Fruit fly (Drosophila melanogaster) whole organism, embryonic: Measurements from ENCODE around the gene Scm.
A peak's percentile ranks its signal among the peaks of the same experiment; 100 is the strongest.

Experiments
- BtbVII ChIP-seq: fragments of 200-800 bp; sonication (Bioruptor generic); optimal IDR thresholded peaks from 3 replicates; lab custom pipeline; 2017; ENCODE audit warnings: missing biosample characterization, mild to moderate bottlenecking, missing genetic modification characterization
- CG11398 ChIP-seq: fragments of 200-800 bp; sonication (Bioruptor generic); optimal IDR thresholded peaks from 2 replicates; lab custom pipeline; 2016; ENCODE audit warnings: missing biosample characterization, missing genetic modification characterization
- CG11504 ChIP-seq: fragments of 200-800 bp; sonication (Bioruptor generic); optimal IDR thresholded peaks from 3 replicates; lab custom pipeline; 2019; ENCODE audit warnings: missing biosample characterization, mild to moderate bottlenecking, missing genetic modification characterization, moderate library complexity
- CG12155 ChIP-seq: fragments of 200-800 bp; sonication (Bioruptor generic); optimal IDR thresholded peaks from 3 replicates; lab custom pipeline; 2016; ENCODE audit warnings: missing biosample characterization, missing genetic modification characterization
- CG1529 ChIP-seq: fragments of 200-800 bp; sonication (Bioruptor generic); optimal IDR thresholded peaks from 3 replicates; lab custom pipeline; 2018; ENCODE audit warnings: missing biosample characterization, missing genetic modification characterization
- CG17186 ChIP-seq: fragments of 200-800 bp; sonication (Bioruptor generic); optimal IDR thresholded peaks from 3 replicates; lab custom pipeline; 2017; ENCODE audit warnings: missing biosample characterization, missing genetic modification reagents, missing genetic modification characterization
- CG17361 ChIP-seq: fragments of 200-800 bp; sonication (Bioruptor generic); IDR thresholded peaks from 3 replicates; pipeline ENCODE4 v1.3.6; 2022; ENCODE audit warnings: missing biosample characterization, missing genetic modification characterization
- CG17568 ChIP-seq: fragments of 200-800 bp; sonication (Bioruptor generic); optimal IDR thresholded peaks from 2 replicates; lab custom pipeline; 2018; ENCODE audit warnings: missing biosample characterization, mild to moderate bottlenecking, missing genetic modification characterization, moderate library complexity
- CG1832 ChIP-seq: fragments of 200-800 bp; sonication (Bioruptor generic); optimal IDR thresholded peaks from 2 replicates; lab custom pipeline; 2017; ENCODE audit warnings: missing biosample characterization, mild to moderate bottlenecking, missing genetic modification characterization, inconsistent platforms
- CG18599 ChIP-seq: fragments of 200-800 bp; sonication (Bioruptor generic); optimal IDR thresholded peaks from 3 replicates; lab custom pipeline; 2017; ENCODE audit warnings: missing biosample characterization, missing genetic modification characterization, mild to moderate bottlenecking, moderate library complexity, missing genetic modification reagents
- CG3281 ChIP-seq: fragments of 200-800 bp; sonication (Bioruptor generic); optimal IDR thresholded peaks from 3 replicates; lab custom pipeline; 2017; ENCODE audit warnings: missing biosample characterization, mild to moderate bottlenecking, missing genetic modification characterization
- CG34224 ChIP-seq: fragments of 200-800 bp; sonication (Bioruptor generic); IDR thresholded peaks from 3 replicates; pipeline ENCODE4 v1.3.6; 2022; ENCODE audit warnings: missing biosample characterization, missing genetic modification characterization; ENCODE audit not compliant: partially characterized antibody
- CG4282 ChIP-seq: fragments of 200-800 bp; sonication (Bioruptor generic); optimal IDR thresholded peaks from 2 replicates; lab custom pipeline; 2016; ENCODE audit warnings: missing biosample characterization, missing genetic modification characterization
- CG6254 ChIP-seq: fragments of 200-800 bp; sonication (Bioruptor generic); optimal IDR thresholded peaks from 3 replicates; lab custom pipeline; 2017; ENCODE audit warnings: mild to moderate bottlenecking, missing biosample characterization, missing genetic modification reagents, missing genetic modification characterization
- CG6654 ChIP-seq: fragments of 200-800 bp; sonication (Bioruptor generic); optimal IDR thresholded peaks from 2 replicates; lab custom pipeline; 2017; ENCODE audit warnings: missing biosample characterization, mild to moderate bottlenecking, missing genetic modification characterization
- CG8478 ChIP-seq: fragments of >200 bp; optimal IDR thresholded peaks from 2 replicates; lab custom pipeline; 2018
- CG9215 ChIP-seq: fragments of 200-800 bp; sonication (Bioruptor generic); IDR thresholded peaks from 2 replicates; pipeline ENCODE4 v1.3.6; 2022; ENCODE audit warnings: missing biosample characterization, missing genetic modification characterization
- CkIIα-i1 ChIP-seq: fragments of 200-800 bp; sonication (Bioruptor generic); IDR thresholded peaks from 2 replicates; pipeline ENCODE4 v1.3.6; 2022; ENCODE audit warnings: missing biosample characterization, missing genetic modification characterization
- D19A ChIP-seq: fragments of 200-800 bp; optimal IDR thresholded peaks from 3 replicates; lab custom pipeline; 2019; ENCODE audit warnings: missing biosample characterization, mild to moderate bottlenecking, missing genetic modification characterization, moderate library complexity
- E2f2 ChIP-seq: fragments of 200-800 bp; sonication (Bioruptor generic); IDR thresholded peaks from 2 replicates; pipeline ENCODE4 v1.3.6; 2022; ENCODE audit warnings: missing biosample characterization, missing genetic modification characterization
- ERR ChIP-seq: fragments of 200-800 bp; sonication (Bioruptor generic); optimal IDR thresholded peaks from 2 replicates; lab custom pipeline; 2016; ENCODE audit warnings: missing biosample characterization, missing genetic modification characterization
- Ets65A ChIP-seq: fragments of 200-800 bp; sonication (Bioruptor generic); peaks from one replicate; lab custom pipeline; 2016; ENCODE audit warnings: missing biosample characterization, missing genetic modification characterization
- GATAe ChIP-seq: fragments of 200-800 bp; sonication (Bioruptor generic); conservative IDR thresholded peaks from 2 replicates; pipeline ENCODE4 v1.3.6; 2022; ENCODE audit warnings: missing biosample characterization, missing genetic modification characterization
- H2.0 ChIP-seq: fragments of 200-800 bp; sonication (Bioruptor generic); IDR thresholded peaks from 2 replicates; pipeline ENCODE4 v1.3.6; 2022; ENCODE audit warnings: missing biosample characterization, missing genetic modification characterization
- HLH4C ChIP-seq: fragments of 200-800 bp; sonication (Bioruptor generic); IDR thresholded peaks from 3 replicates; pipeline ENCODE4 v1.3.6; 2022; ENCODE audit warnings: missing biosample characterization, missing genetic modification characterization; ENCODE audit not compliant: partially characterized antibody
- Hmr ChIP-seq: fragments of 200-800 bp; sonication (Bioruptor generic); optimal IDR thresholded peaks from 3 replicates; lab custom pipeline; 2017; ENCODE audit warnings: mild to moderate bottlenecking, missing biosample characterization, missing genetic modification reagents, missing genetic modification characterization
- Kr ChIP-seq: fragments of 200-800 bp; sonication (Bioruptor generic); optimal IDR thresholded peaks from 2 replicates; lab custom pipeline; 2017; ENCODE audit warnings: missing biosample characterization, mild to moderate bottlenecking, missing genetic modification characterization
- Lhr ChIP-seq: fragments of 200-800 bp; sonication (Bioruptor generic); optimal IDR thresholded peaks from 3 replicates; lab custom pipeline; 2017; ENCODE audit warnings: mild to moderate bottlenecking, missing biosample characterization, missing genetic modification reagents, missing genetic modification characterization
- NfI ChIP-seq: fragments of 200-800 bp; sonication (Bioruptor generic); optimal IDR thresholded peaks from 3 replicates; lab custom pipeline; 2018; ENCODE audit warnings: missing biosample characterization, mild to moderate bottlenecking, missing genetic modification characterization, moderate library complexity
- Pdp1 ChIP-seq, 2 experiments: fragments of 200-800 bp; sonication (Bioruptor generic); optimal IDR thresholded peaks; 3 replicates each; lab custom pipeline; 2016; ENCODE audit warnings: missing biosample characterization in 2 of 2, missing genetic modification characterization in 2 of 2, mild to moderate bottlenecking in 1 of 2, moderate library complexity in 1 of 2
- Ptx1 ChIP-seq: fragments of 200-800 bp; sonication (Bioruptor generic); IDR thresholded peaks from 2 replicates; pipeline ENCODE4 v1.3.6; 2022; ENCODE audit warnings: missing biosample characterization, missing genetic modification characterization
- Sox100B ChIP-seq: fragments of 200-800 bp; sonication (Bioruptor generic); optimal IDR thresholded peaks from 3 replicates; lab custom pipeline; 2018; ENCODE audit warnings: missing biosample characterization, mild to moderate bottlenecking, missing genetic modification characterization
- br ChIP-seq: fragments of >200 bp; optimal IDR thresholded peaks from 2 replicates; lab custom pipeline; 2017
- dpn ChIP-seq, 2 experiments: fragments of 200-800 bp; sonication (Bioruptor generic); optimal IDR thresholded peaks; 3 replicates each; lab custom pipeline; 2016; ENCODE audit warnings: missing biosample characterization in 2 of 2, missing genetic modification characterization in 2 of 2
- dysf ChIP-seq: fragments of 200-800 bp; sonication (Bioruptor generic); IDR thresholded peaks from 3 replicates; pipeline ENCODE4 v1.3.6; 2022; ENCODE audit warnings: missing biosample characterization, missing genetic modification characterization
- esg ChIP-seq: fragments of 200-800 bp; sonication (Bioruptor generic); conservative IDR thresholded peaks from 2 replicates; pipeline ENCODE4 v1.3.6; 2022; ENCODE audit warnings: missing biosample characterization, missing genetic modification characterization
- ftz-f1 ChIP-seq: fragments of 200-800 bp; sonication (Bioruptor generic); optimal IDR thresholded peaks from 2 replicates; lab custom pipeline; 2016; ENCODE audit warnings: missing biosample characterization, missing genetic modification characterization
- fu2 ChIP-seq: fragments of 200-800 bp; sonication (Bioruptor generic); optimal IDR thresholded peaks from 2 replicates; lab custom pipeline; 2016; ENCODE audit warnings: missing biosample characterization, missing genetic modification characterization
- gce ChIP-seq: fragments of 200-800 bp; sonication (Bioruptor generic); IDR thresholded peaks from 3 replicates; pipeline ENCODE4 v1.3.6; 2022; ENCODE audit warnings: missing biosample characterization, missing genetic modification characterization
- gcm2 ChIP-seq: fragments of 200-800 bp; sonication (Bioruptor generic); optimal IDR thresholded peaks from 2 replicates; lab custom pipeline; 2016; ENCODE audit warnings: missing biosample characterization, missing genetic modification characterization
- grau ChIP-seq: fragments of 200-800 bp; optimal IDR thresholded peaks from 3 replicates; lab custom pipeline; 2019; ENCODE audit warnings: missing biosample characterization, mild to moderate bottlenecking, missing genetic modification characterization, moderate library complexity
- gsb ChIP-seq: fragments of 200-800 bp; sonication (Bioruptor generic); IDR thresholded peaks from 2 replicates; pipeline ENCODE4 v1.3.6; 2022; ENCODE audit warnings: missing biosample characterization, missing genetic modification characterization
- gsb-n ChIP-seq: fragments of 200-800 bp; sonication (Bioruptor generic); optimal IDR thresholded peaks from 3 replicates; lab custom pipeline; 2018; ENCODE audit warnings: missing biosample characterization, mild to moderate bottlenecking, missing genetic modification characterization
- hbn ChIP-seq: fragments of 200-800 bp; sonication (Bioruptor generic); IDR thresholded peaks from 2 replicates; pipeline ENCODE4 v1.3.6; 2022; ENCODE audit warnings: missing biosample characterization, missing genetic modification characterization; ENCODE audit not compliant: partially characterized antibody
- kay ChIP-seq: fragments of 200-800 bp; sonication (Bioruptor generic); optimal IDR thresholded peaks from 2 replicates; lab custom pipeline; 2016; ENCODE audit warnings: missing biosample characterization, missing genetic modification characterization
- lov ChIP-seq, 2 experiments: fragments of 200-800 bp in 1 of 2; fragments of >200 bp in 1 of 2; sonication (Bioruptor generic) in 1 of 2; IDR thresholded peaks in 1 of 2; optimal IDR thresholded peaks in 1 of 2; 2 replicates in 1 of 2; 3 replicates in 1 of 2; pipeline versions ENCODE4 v1.3.6 to Lab custom; 2017 to 2022; ENCODE audit warnings: missing biosample characterization in 1 of 2, missing genetic modification characterization in 1 of 2
- rib ChIP-seq: fragments of 200-800 bp; sonication (Bioruptor generic); IDR thresholded peaks from 2 replicates; pipeline ENCODE4 v1.3.6; 2022; ENCODE audit warnings: missing biosample characterization, missing genetic modification characterization
- sd ChIP-seq: fragments of 200-800 bp; sonication (Bioruptor generic); optimal IDR thresholded peaks from 3 replicates; lab custom pipeline; 2018; ENCODE audit warnings: missing biosample characterization, mild to moderate bottlenecking, missing genetic modification characterization, moderate library complexity
- slbo ChIP-seq: fragments of 200-800 bp; sonication (Bioruptor generic); IDR thresholded peaks from 2 replicates; pipeline ENCODE4 v1.3.6; 2022; ENCODE audit warnings: missing biosample characterization, missing genetic modification characterization
- slp2 ChIP-seq: fragments of 200-800 bp; sonication (Bioruptor generic); optimal IDR thresholded peaks from 2 replicates; lab custom pipeline; 2016; ENCODE audit warnings: missing biosample characterization, missing genetic modification characterization
- wor ChIP-seq: fragments of 200-800 bp; sonication (Bioruptor generic); IDR thresholded peaks from 2 replicates; pipeline ENCODE4 v1.3.6; 2022; ENCODE audit warnings: missing biosample characterization, missing genetic modification characterization
- zfh1 ChIP-seq: fragments of 200-800 bp; sonication (Bioruptor generic); IDR thresholded peaks from 3 replicates; pipeline ENCODE4 v1.3.6; 2022; ENCODE audit warnings: missing biosample characterization, missing genetic modification characterization

Scm gene

dm6 chr3R:9637361-9637760 lies at the start of gene Scm (continued):
- TF ChIP-seq slbo (GFP tag; lab: Robert Waterston, UW) (no peak), CG11504 (peak; percentile 57), CkIIα-i1 (GFP tag; lab: Robert Waterston, UW) (no peak), D19A (tag; lab: Kevin White, UChicago) (no peak), esg (GFP tag; lab: Robert Waterston, UW) (no peak), E2f2 (GFP tag; lab: Robert Waterston, UW) (peak; percentile 71), CG12155 (GFP tag; lab: Kevin White, UChicago) (no peak), CG8478 (lab: Kevin White, UChicago) (no peak), ftz-f1 (GFP tag; lab: Kevin White, UChicago) (peak; percentile 6), Sox100B (GFP tag; lab: Kevin White, UChicago) (no peak), NfI (GFP tag; lab: Kevin White, UChicago) (no peak), slp2 (no peak), CG6654 (GFP tag; lab: Kevin White, UChicago) (no peak), hbn (GFP tag; lab: Robert Waterston, UW) (peak; percentile 92), ERR (GFP tag; lab: Kevin White, UChicago) (no peak), CG17568 (GFP tag; lab: Kevin White, UChicago) (no peak), GATAe (GFP tag; lab: Robert Waterston, UW) (no peak), Pdp1 (GFP tag; optimal IDR thresholded peaks at IDR 0.05; lab: Kevin White, UChicago) (peak in 1 of 2 experiments; percentile 89), kay (GFP tag; lab: Kevin White, UChicago) (no peak), gsb (GFP tag; lab: Robert Waterston, UW) (no peak), dpn (GFP tag; optimal IDR thresholded peaks at IDR 0.05; lab: Kevin White, UChicago) (no peak), rib (no peak), grau (no peak), Kr (no peak), gsb-n (tag; lab: Kevin White, UChicago) (peak; percentile 46), Ets65A (no peak), CG11398 (GFP tag; lab: Kevin White, UChicago) (peak; percentile 4), Hmr (GFP tag; lab: Kevin White, UChicago) (no peak), CG1529 (GFP tag; lab: Kevin White, UChicago) (no peak), CG1832 (GFP tag; lab: Kevin White, UChicago) (no peak), CG9215 (GFP tag; lab: Robert Waterston, UW) (no peak), lov (optimal IDR thresholded peaks at IDR 0.05; lab: Kevin White, UChicago) (no peak), lov (GFP tag; IDR thresholded peaks at IDR 0.05; lab: Robert Waterston, UW) (no peak), sd (no peak), fu2 (GFP tag; lab: Kevin White, UChicago) (no peak), CG17186 (GFP tag; lab: Kevin White, UChicago) (peak; percentile 85), Ptx1 (GFP tag; lab: Robert Waterston, UW) (no peak), H2.0 (no peak), CG6254 (GFP tag; lab: Kevin White, UChicago) (no peak), CG34224 (GFP tag; lab: Robert Waterston, UW) (peak; percentile 91), br (lab: Kevin White, UChicago) (no peak), zfh1 (GFP tag; lab: Robert Waterston, UW) (no peak), CG3281 (no peak), gcm2 (no peak), HLH4C (GFP tag; lab: Robert Waterston, UW) (peak; percentile 87), BtbVII (GFP tag; lab: Kevin White, UChicago) (no peak), Lhr (no peak), CG17361 (GFP tag; lab: Robert Waterston, UW) (no peak; the same call in 2 of the 3 replicates), wor (no peak), gce (GFP tag; lab: Robert Waterston, UW) (no peak), CG4282 (GFP tag; lab: Kevin White, UChicago) (no peak), dysf (GFP tag; lab: Robert Waterston, UW) (no peak), CG18599 (GFP tag; lab: Kevin White, UChicago) (no peak)
